Worm (Caenorhabditis elegans) whole organism, midembryonic: ENCODE data around the gene spe-42.

Source experiments
- cog-1 ChIP-seq: sonication (generic microtip); optimal IDR thresholded peaks from 2 replicates; lab custom pipeline; 2016; ENCODE audit warnings: missing genetic modification characterization, missing compliant biosample characterization
- med-1 ChIP-seq: sonication (generic microtip); optimal IDR thresholded peaks from 2 replicates; lab custom pipeline; 2017; ENCODE audit warnings: missing genetic modification characterization, mild to moderate bottlenecking, missing compliant biosample characterization, antibody characterized with exemption, missing genetic modification reagents; ENCODE audit not compliant: insufficient read depth
- ref-1 ChIP-seq: fragments of 200-800 bp; sonication (Bioruptor generic); conservative IDR thresholded peaks from 2 replicates; pipeline ENCODE4 v1.3.6; 2022; ENCODE audit warnings: missing genetic modification reagents, missing genetic modification characterization, missing compliant biosample characterization
- ztf-29 ChIP-seq: fragments of 200-800 bp; sonication (Bioruptor generic); IDR thresholded peaks from 2 replicates; pipeline ENCODE4 v1.3.6; 2022; ENCODE audit warnings: missing genetic modification reagents, missing genetic modification characterization, missing compliant biosample characterization

DNA sequence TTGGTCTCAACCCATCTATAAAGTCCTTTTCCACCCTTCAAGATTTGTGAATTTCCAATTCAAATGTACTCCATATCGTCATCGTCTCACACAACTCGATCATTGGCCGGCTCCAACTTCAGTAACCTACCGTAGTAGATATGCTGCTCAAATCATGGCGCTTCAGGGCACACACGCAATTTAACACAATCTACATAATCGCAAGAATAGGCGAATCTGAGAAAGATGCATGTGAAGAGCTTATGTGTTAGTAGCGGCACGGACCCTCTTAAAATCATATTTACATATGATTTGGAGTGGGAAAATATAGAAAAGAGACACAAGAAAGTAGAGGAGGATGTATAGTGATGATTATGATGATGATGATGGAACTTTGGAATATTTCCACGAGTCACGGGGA lies 25.0 kb downstream of the spe-42 start:
- TF ChIP-seq cog-1, result no peak
- no peak for TF ChIP-seq ref-1 (GFP tag; lab: Robert Waterston, UW)
- no peak for TF ChIP-seq med-1
- no peak for TF ChIP-seq ztf-29 (GFP tag; lab: Robert Waterston, UW)
